Fruit fly (Drosophila melanogaster) whole organism, wandering third instar larva: Measurements from ENCODE around the gene CG15912.
A peak's percentile ranks its signal among the peaks of the same experiment; 100 is the strongest.

ENCODE experiments used
- Abd-B ChIP-seq: fragments of >200 bp; optimal IDR thresholded peaks from 2 replicates; lab custom pipeline; 2017; ENCODE audit warnings: missing biosample characterization, missing genetic modification characterization
- CG9705 ChIP-seq: fragments of 200-800 bp; sonication (Bioruptor generic); optimal IDR thresholded peaks from 2 replicates; lab custom pipeline; 2018; ENCODE audit warnings: missing biosample characterization, mild to moderate bottlenecking, missing genetic modification characterization
- Dif ChIP-seq: fragments of 200-275, 200-300 bp; sonication (Bioruptor generic); optimal IDR thresholded peaks from 2 replicates; lab custom pipeline; 2018; ENCODE audit warnings: missing biosample characterization, missing genetic modification characterization; ENCODE audit not compliant: partially characterized antibody
- Hnf4 ChIP-seq: fragments of 200-800 bp; sonication (Bioruptor generic); optimal IDR thresholded peaks from 2 replicates; lab custom pipeline; 2016; ENCODE audit warnings: missing biosample characterization, mild to moderate bottlenecking, missing genetic modification characterization
- Hr78 ChIP-seq: fragments of >200 bp; optimal IDR thresholded peaks from 2 replicates; lab custom pipeline; 2017; ENCODE audit warnings: missing biosample characterization, missing genetic modification characterization
- Myc ChIP-seq: fragments of >200 bp; optimal IDR thresholded peaks from 2 replicates; lab custom pipeline; 2017
- OdsH ChIP-seq: fragments of 200-800 bp; sonication (Bioruptor generic); optimal IDR thresholded peaks from 2 replicates; lab custom pipeline; 2016; ENCODE audit warnings: missing biosample characterization, mild to moderate bottlenecking, missing genetic modification characterization
- dmrt93B ChIP-seq: fragments of 200-800 bp; sonication (Bioruptor generic); optimal IDR thresholded peaks from 2 replicates; lab custom pipeline; 2018; ENCODE audit warnings: missing biosample characterization, mild to moderate bottlenecking, missing genetic modification characterization
- foxo ChIP-seq, 2 experiments: fragments of 200-800 bp; sonication (Bioruptor generic); optimal IDR thresholded peaks; 2 replicates in 1 of 2; 3 replicates in 1 of 2; lab custom pipeline; 2016 to 2017; ENCODE audit warnings: missing biosample characterization in 2 of 2, missing genetic modification characterization in 2 of 2
- psq ChIP-seq: fragments of 200-800 bp; sonication (Bioruptor generic); optimal IDR thresholded peaks from 3 replicates; lab custom pipeline; 2017; ENCODE audit warnings: missing biosample characterization, mild to moderate bottlenecking, missing genetic modification characterization, moderate library complexity
- sage ChIP-seq: fragments of 200-800 bp; sonication (Bioruptor generic); optimal IDR thresholded peaks from 2 replicates; lab custom pipeline; 2016; ENCODE audit warnings: missing biosample characterization, mild to moderate bottlenecking, missing genetic modification characterization
- sv ChIP-seq: fragments of 200-800 bp; sonication (Bioruptor generic); optimal IDR thresholded peaks from 3 replicates; lab custom pipeline; 2016; ENCODE audit warnings: missing biosample characterization, missing genetic modification characterization
- usp ChIP-seq: fragments of >200 bp; optimal IDR thresholded peaks from 2 replicates; lab custom pipeline; 2017; ENCODE audit warnings: missing biosample characterization, missing genetic modification characterization
- woc ChIP-seq: sonication (Bioruptor generic); optimal IDR thresholded peaks from 2 replicates; lab custom pipeline; 2016; ENCODE audit warnings: missing biosample characterization, mild to moderate bottlenecking, missing genetic modification characterization

- TF ChIP-seq sv (GFP tag; lab: Kevin White, UChicago) (no peak), Abd-B (GFP tag; lab: Kevin White, UChicago) (no peak), OdsH (no peak), psq (GFP tag; lab: Kevin White, UChicago) (peak; percentile 14), Hnf4 (GFP tag; lab: Kevin White, UChicago) (no peak), woc (GFP tag; lab: Kevin White, UChicago) (no peak), Myc (lab: Kevin White, UChicago) (no peak), usp (no peak), CG9705 (GFP tag; lab: Kevin White, UChicago) (peak; percentile 24), Hr78 (no peak), dmrt93B (GFP tag; lab: Kevin White, UChicago) (no peak), sage (GFP tag; lab: Kevin White, UChicago) (no peak), foxo (GFP tag; optimal IDR thresholded peaks at IDR 0.05; lab: Kevin White, UChicago) (no peak), Dif (GFP tag; lab: Kevin White, UChicago) (no peak)
These were observed 8.4 kb upstream of the CG15912 start, which contains the start of the genes rb and CHOp24 for dm6 chrX:4540430-4540932.
